Worm (Caenorhabditis elegans) whole organism, early embryonic: ENCODE data around the gene F46C5.10.

ENCODE experiments used
- B0310.2 ChIP-seq: sonication (generic microtip); optimal IDR thresholded peaks from 2 replicates; lab custom pipeline; 2016; ENCODE audit warnings: mild to moderate bottlenecking, missing genetic modification characterization, missing compliant biosample characterization
- aly-1 ChIP-seq: sonication (generic microtip); optimal IDR thresholded peaks from 2 replicates; lab custom pipeline; 2016; ENCODE audit warnings: missing genetic modification characterization, missing compliant biosample characterization
- ama-1 ChIP-seq: fragments of 150-350 bp; optimal IDR thresholded peaks from 2 replicates; lab custom pipeline; 2014
- ceh-36 ChIP-seq: sonication (generic microtip); optimal IDR thresholded peaks from 2 replicates; lab custom pipeline; 2016; ENCODE audit warnings: missing genetic modification characterization, inconsistent platforms, missing compliant biosample characterization
- ets-7 ChIP-seq: sonication (generic microtip); optimal IDR thresholded peaks from 2 replicates; lab custom pipeline; 2016; ENCODE audit warnings: missing genotype, missing genetic modification characterization, missing compliant biosample characterization
- flt-1 ChIP-seq: fragments of 200-800 bp; sonication (Bioruptor generic); IDR thresholded peaks from 2 replicates; pipeline ENCODE4 v1.3.6; 2022; ENCODE audit warnings: missing genetic modification characterization, missing compliant biosample characterization
- hmbx-1 ChIP-seq: sonication (generic microtip); optimal IDR thresholded peaks from 2 replicates; lab custom pipeline; 2016; ENCODE audit warnings: mild to moderate bottlenecking, missing genetic modification characterization, missing compliant biosample characterization
- hmg-4 ChIP-seq: fragments of 200-800 bp; sonication (Bioruptor generic); optimal IDR thresholded peaks from 2 replicates; lab custom pipeline; 2018; ENCODE audit warnings: mild to moderate bottlenecking, missing genetic modification characterization, missing compliant biosample characterization
- hnd-1 ChIP-seq: sonication (generic microtip); optimal IDR thresholded peaks from 2 replicates; lab custom pipeline; 2016; ENCODE audit warnings: missing genetic modification characterization, missing compliant biosample characterization
- pes-1 ChIP-seq: fragments of 200-800 bp; sonication (Bioruptor generic); IDR thresholded peaks from 2 replicates; pipeline ENCODE4 v1.3.6; 2022; ENCODE audit warnings: missing genetic modification reagents, missing genetic modification characterization, missing compliant biosample characterization
- scrt-1 ChIP-seq: fragments of 200-800 bp; sonication (Bioruptor generic); IDR thresholded peaks from 2 replicates; pipeline ENCODE4 v1.3.6; 2022; ENCODE audit warnings: missing genetic modification characterization, missing compliant biosample characterization
- sea-1 ChIP-seq: fragments of 200-800 bp; sonication (Bioruptor generic); conservative IDR thresholded peaks from 2 replicates; pipeline ENCODE4 v1.3.6; 2022; ENCODE audit warnings: missing genetic modification characterization, missing compliant biosample characterization
- tbx-11 ChIP-seq: fragments of 200-800 bp; sonication (Bioruptor generic); IDR thresholded peaks from 2 replicates; pipeline ENCODE4 v1.3.6; 2022; ENCODE audit warnings: missing genetic modification characterization, missing compliant biosample characterization
- tbx-37 ChIP-seq: fragments of 200-800 bp; sonication (Bioruptor generic); conservative IDR thresholded peaks from 2 replicates; pipeline ENCODE4 v1.3.6; 2022; ENCODE audit warnings: missing genetic modification reagents, missing genetic modification characterization, missing compliant biosample characterization

ce11 chrII:8866844-8867243 lies 48.0 kb upstream of the F46C5.10 start:
- no peak for TF ChIP-seq aly-1 (tag; lab: Kevin White, UChicago)
- no peak for TF ChIP-seq ets-7 (tag; lab: Kevin White, UChicago)
- no peak for TF ChIP-seq ama-1
- TF ChIP-seq pes-1 (GFP tag; lab: Robert Waterston, UW): no peak
- TF ChIP-seq flt-1: no peak
- no peak for TF ChIP-seq hmg-4
- TF ChIP-seq sea-1 (GFP tag; lab: Robert Waterston, UW): no peak
- TF ChIP-seq tbx-37 (GFP tag; lab: Robert Waterston, UW): no peak
- TF ChIP-seq hmbx-1 (tag; lab: Kevin White, UChicago): no peak
- no peak for TF ChIP-seq hnd-1 (tag; lab: Kevin White, UChicago)
- TF ChIP-seq scrt-1 (GFP tag; lab: Robert Waterston, UW): no peak
- no peak for TF ChIP-seq ceh-36 (tag; lab: Kevin White, UChicago)
- no peak for TF ChIP-seq B0310.2
- TF ChIP-seq tbx-11 (GFP tag; lab: Robert Waterston, UW): no peak
